Worm (Caenorhabditis elegans) whole organism, L3 larva: ENCODE results near the gene M02D8.7.

ENCODE experiments used
- ZK546.5 ChIP-seq: sonication (generic microtip); optimal IDR thresholded peaks from 2 replicates; lab custom pipeline; 2017; ENCODE audit warnings: missing biosample characterization, missing genetic modification characterization
- aly-2 ChIP-seq: fragments of 150-350 bp; optimal IDR thresholded peaks from 2 replicates; lab custom pipeline; 2014; ENCODE audit warnings: missing biosample characterization, missing genetic modification characterization
- ceh-16 ChIP-seq: sonication (generic microtip); optimal IDR thresholded peaks from 2 replicates; lab custom pipeline; 2017; ENCODE audit warnings: missing biosample characterization, missing genetic modification characterization
- ceh-28 ChIP-seq: fragments of 150-350 bp; optimal IDR thresholded peaks from 2 replicates; lab custom pipeline; 2014; ENCODE audit warnings: missing biosample characterization, missing genetic modification reagents, missing genetic modification characterization
- ceh-82 ChIP-seq: fragments of 150-350 bp; optimal IDR thresholded peaks from 2 replicates; lab custom pipeline; 2014; ENCODE audit warnings: missing biosample characterization, missing genetic modification characterization
- ceh-9 ChIP-seq: sonication (generic microtip); optimal IDR thresholded peaks from 2 replicates; lab custom pipeline; 2018; ENCODE audit warnings: missing biosample characterization, missing genetic modification characterization
- egl-27 ChIP-seq: sonication (generic microtip); optimal IDR thresholded peaks from 4 replicates; lab custom pipeline; 2017; ENCODE audit warnings: missing biosample characterization, missing genetic modification reagents, missing genetic modification characterization
- egl-5 ChIP-seq: fragments of 150-350 bp; optimal IDR thresholded peaks from 2 replicates; lab custom pipeline; 2017; ENCODE audit warnings: missing biosample characterization, missing genetic modification reagents, missing genetic modification characterization, inconsistent platforms
- elt-2 ChIP-seq: sonication (generic microtip); optimal IDR thresholded peaks from 2 replicates; lab custom pipeline; 2016; ENCODE audit warnings: missing genetic modification reagents, mild to moderate bottlenecking, missing genetic modification characterization, missing compliant biosample characterization
- elt-3 ChIP-seq, 3 experiments: fragments of 150-350 bp in 1 of 3; sonication (generic microtip) in 2 of 3; optimal IDR thresholded peaks; 2 replicates in 2 of 3; 4 replicates in 1 of 3; lab custom pipeline; 2014 to 2017; ENCODE audit warnings: missing biosample characterization in 3 of 3, missing genetic modification characterization in 3 of 3
- eor-1 ChIP-seq, 2 experiments: fragments of 150-350 bp; optimal IDR thresholded peaks; 2 replicates each; lab custom pipeline; 2014 to 2018; ENCODE audit warnings: missing biosample characterization in 2 of 2, missing genetic modification characterization in 2 of 2
- fkh-10 ChIP-seq: sonication (generic microtip); optimal IDR thresholded peaks from 2 replicates; lab custom pipeline; 2017; ENCODE audit warnings: missing biosample characterization, missing genetic modification reagents, missing genetic modification characterization
- fos-1 ChIP-seq: fragments of 150-350 bp; optimal IDR thresholded peaks from 2 replicates; lab custom pipeline; 2014; ENCODE audit warnings: missing biosample characterization, missing genetic modification characterization
- hmg-11 ChIP-seq: sonication (generic microtip); optimal IDR thresholded peaks from 2 replicates; lab custom pipeline; 2016; ENCODE audit warnings: missing genetic modification characterization, missing compliant biosample characterization
- lin-15B ChIP-seq: fragments of 150-350 bp; optimal IDR thresholded peaks from 2 replicates; lab custom pipeline; 2014; ENCODE audit warnings: missing biosample characterization, missing genetic modification characterization
- lin-39 ChIP-seq: fragments of 150-350 bp; optimal IDR thresholded peaks from 2 replicates; lab custom pipeline; 2018; ENCODE audit warnings: missing biosample characterization, missing genetic modification reagents, missing genetic modification characterization
- mdl-1 ChIP-seq: fragments of 150-350 bp; optimal IDR thresholded peaks from 2 replicates; lab custom pipeline; 2014; ENCODE audit warnings: missing biosample characterization, missing genetic modification characterization
- mml-1 ChIP-seq: fragments of 150-350 bp; sonication (generic microtip); optimal IDR thresholded peaks from 3 replicates; lab custom pipeline; 2014; ENCODE audit warnings: missing biosample characterization, missing genetic modification characterization
- nfya-1 ChIP-seq: sonication (generic microtip); optimal IDR thresholded peaks from 2 replicates; lab custom pipeline; 2017; ENCODE audit warnings: missing genetic modification characterization, mild to moderate bottlenecking, missing compliant biosample characterization, antibody characterized with exemption, moderate library complexity; ENCODE audit not compliant: insufficient read depth
- nhr-11 ChIP-seq: fragments of 150-350 bp; optimal IDR thresholded peaks from 2 replicates; lab custom pipeline; 2014; ENCODE audit warnings: missing biosample characterization, missing genetic modification characterization
- nhr-12 ChIP-seq: fragments of 150-350 bp; optimal IDR thresholded peaks from 2 replicates; lab custom pipeline; 2014; ENCODE audit warnings: missing biosample characterization, missing genetic modification characterization
- nhr-23 ChIP-seq: fragments of 150-350 bp; optimal IDR thresholded peaks from 2 replicates; lab custom pipeline; 2014; ENCODE audit warnings: missing biosample characterization, missing genetic modification reagents, missing genetic modification characterization
- nhr-237 ChIP-seq: fragments of 150-350 bp; optimal IDR thresholded peaks from 2 replicates; lab custom pipeline; 2014; ENCODE audit warnings: missing biosample characterization, missing genetic modification characterization
- nhr-43 ChIP-seq: sonication (generic microtip); optimal IDR thresholded peaks from 2 replicates; lab custom pipeline; 2016; ENCODE audit warnings: mild to moderate bottlenecking, missing genetic modification characterization, missing compliant biosample characterization; ENCODE audit not compliant: poor library complexity, severe bottlenecking
- nhr-77 ChIP-seq: fragments of 150-350 bp; optimal IDR thresholded peaks from 2 replicates; lab custom pipeline; 2014; ENCODE audit warnings: missing biosample characterization, missing genetic modification characterization
- pha-4 ChIP-seq: fragments of 150-350 bp; optimal IDR thresholded peaks from 2 replicates; lab custom pipeline; 2014; ENCODE audit warnings: missing biosample characterization, missing genetic modification reagents, missing genetic modification characterization
- pqm-1 ChIP-seq: fragments of 150-350 bp; optimal IDR thresholded peaks from 2 replicates; lab custom pipeline; 2017; ENCODE audit warnings: missing biosample characterization, missing genetic modification characterization, inconsistent platforms
- skn-1 ChIP-seq: fragments of 150-350 bp; optimal IDR thresholded peaks from 2 replicates; lab custom pipeline; 2014; ENCODE audit warnings: missing biosample characterization, missing genetic modification characterization
- snpc-4 ChIP-seq: fragments of 150-350 bp; optimal IDR thresholded peaks from 2 replicates; lab custom pipeline; 2014; ENCODE audit warnings: missing biosample characterization, missing genetic modification characterization
- unc-39 ChIP-seq: sonication (generic microtip); optimal IDR thresholded peaks from 4 replicates; lab custom pipeline; 2017; ENCODE audit warnings: missing biosample characterization, missing genetic modification characterization
- unc-62 ChIP-seq: fragments of 150-350 bp; sonication (generic microtip); optimal IDR thresholded peaks from 4 replicates; lab custom pipeline; 2014; ENCODE audit warnings: missing biosample characterization, missing genetic modification reagents, missing genetic modification characterization
- zag-1 ChIP-seq: fragments of 150-350 bp; optimal IDR thresholded peaks from 2 replicates; lab custom pipeline; 2014; ENCODE audit warnings: missing biosample characterization, missing genetic modification characterization
- ztf-11 ChIP-seq: fragments of 150-350 bp; optimal IDR thresholded peaks from 2 replicates; lab custom pipeline; 2014; ENCODE audit warnings: missing biosample characterization, missing genetic modification characterization
- ztf-4 ChIP-seq: fragments of 150-350 bp; optimal IDR thresholded peaks from 2 replicates; lab custom pipeline; 2014; ENCODE audit warnings: missing biosample characterization, missing genetic modification characterization

Gene M02D8.7

DNA sequence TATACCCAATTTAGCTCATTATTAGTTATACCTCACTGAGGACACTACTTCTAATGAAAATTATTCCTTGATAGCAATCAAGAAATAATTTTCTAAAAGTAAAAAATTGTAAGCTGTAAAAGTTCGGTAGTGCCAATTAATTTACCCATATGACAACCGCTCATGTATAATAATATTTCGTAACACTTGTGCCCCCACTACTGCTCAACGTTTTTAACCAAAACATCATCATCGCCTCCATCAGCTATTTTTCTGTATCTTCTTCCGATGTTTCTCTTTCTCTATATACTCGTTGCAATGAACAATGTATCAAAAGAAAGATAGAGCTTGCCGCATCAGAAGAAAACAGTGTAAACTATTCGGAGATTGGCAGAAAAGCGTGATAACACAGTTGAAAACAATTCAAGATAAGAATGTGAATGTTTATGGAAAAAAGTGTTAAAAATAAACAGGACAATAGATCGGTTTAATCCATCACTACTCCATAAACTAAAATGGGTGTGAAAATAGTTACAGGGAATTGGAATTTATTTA is 45.0 kb upstream of the M02D8.7 start:
- peak; percentile 22 for TF ChIP-seq nfya-1 (tag; lab: Kevin White, UChicago)
- no peak for TF ChIP-seq ztf-4 (tag; lab: Kevin White, UChicago)
- TF ChIP-seq elt-2 (tag; lab: Kevin White, UChicago), result peak; percentile 14
- TF ChIP-seq nhr-12 (tag; lab: Kevin White, UChicago), result no peak

DNA sequence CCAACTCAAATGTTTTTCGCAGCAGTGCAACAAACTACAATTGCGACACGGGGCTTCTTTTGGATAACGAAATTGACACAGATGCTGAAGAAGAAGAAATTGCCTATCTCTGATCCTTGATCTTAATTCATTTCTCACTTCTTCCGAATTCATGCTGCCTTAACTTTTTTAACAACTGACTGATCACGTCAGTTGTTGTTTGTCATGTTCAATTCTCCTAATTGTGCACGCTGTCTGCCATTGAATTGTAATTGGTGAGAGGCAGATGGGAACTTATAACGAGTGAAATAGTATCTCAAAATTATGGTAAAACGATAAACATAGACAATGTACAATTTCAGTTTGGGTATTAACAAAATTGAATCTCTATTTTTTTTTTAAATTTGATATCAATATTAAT is 43.9 kb upstream of the M02D8.7 start:
- TF ChIP-seq pqm-1, result no peak
- no peak for TF ChIP-seq egl-27 (tag; lab: Kevin White, UChicago)
- TF ChIP-seq egl-5 (tag; lab: Kevin White, UChicago), result peak; percentile 13
- TF ChIP-seq unc-39 (tag; lab: Kevin White, UChicago), result no peak
- TF ChIP-seq ceh-16, result no peak
- no peak for TF ChIP-seq pha-4 (tag; lab: Kevin White, UChicago)
- no peak for TF ChIP-seq lin-15B (tag; lab: Kevin White, UChicago)
- TF ChIP-seq fkh-10, result no peak
- TF ChIP-seq ztf-4 (tag; lab: Kevin White, UChicago), result no peak
- TF ChIP-seq nfya-1 (tag; lab: Kevin White, UChicago), result peak; percentile 3
- TF ChIP-seq nhr-11 (tag; lab: Kevin White, UChicago), result no peak

DNA sequence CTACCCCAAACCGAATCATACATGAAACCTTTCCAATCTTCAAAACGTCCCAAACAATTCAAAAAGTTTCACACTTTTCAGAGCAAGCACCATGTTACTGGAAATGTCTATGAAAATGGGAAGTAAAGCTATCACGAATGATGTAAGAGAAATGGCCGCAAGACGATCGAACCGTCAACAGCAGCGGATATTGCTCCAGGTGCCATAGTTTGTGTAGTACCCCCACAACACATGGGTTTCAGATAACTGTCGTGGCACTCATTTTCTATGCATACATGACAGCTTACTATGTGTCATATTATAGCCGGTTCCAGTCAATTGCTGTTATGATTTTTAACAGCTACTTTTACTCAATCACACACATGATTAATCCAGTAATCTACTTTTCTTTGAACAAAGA is 41.4 kb upstream of the M02D8.7 start, which contains the start of gene ZK721.3:
TSS of gene ZK721.3 (plus strand) at position 301 of the 400 bp plus-strand sequence.
- TF ChIP-seq snpc-4, result no peak
- TF ChIP-seq eor-1 (tag; optimal IDR thresholded peaks at IDR 0.05; lab: Kevin White, UChicago), result no peak
- TF ChIP-seq nhr-77 (tag; lab: Kevin White, UChicago), result no peak
- no peak for TF ChIP-seq unc-62 (GFP tag; lab: Kevin White, UChicago)
- TF ChIP-seq aly-2, result no peak
- TF ChIP-seq nhr-43, result no peak
- no peak for TF ChIP-seq lin-15B (tag; lab: Kevin White, UChicago)
- no peak for TF ChIP-seq zag-1 (tag; lab: Kevin White, UChicago)
- TF ChIP-seq ZK546.5 (tag; lab: Kevin White, UChicago), result no peak
- TF ChIP-seq ceh-9, result no peak
- TF ChIP-seq nhr-23 (tag; lab: Kevin White, UChicago), result no peak
- no peak for TF ChIP-seq ceh-82
- no peak for TF ChIP-seq lin-39
- no peak for TF ChIP-seq ztf-11 (tag; lab: Kevin White, UChicago)
- TF ChIP-seq egl-5 (tag; lab: Kevin White, UChicago), result no peak
- TF ChIP-seq ceh-28 (tag; lab: Kevin White, UChicago), result no peak
- TF ChIP-seq fos-1 (tag; lab: Kevin White, UChicago), result no peak
- TF ChIP-seq hmg-11 (tag; lab: Kevin White, UChicago), result no peak
- no peak for TF ChIP-seq ceh-16

DNA sequence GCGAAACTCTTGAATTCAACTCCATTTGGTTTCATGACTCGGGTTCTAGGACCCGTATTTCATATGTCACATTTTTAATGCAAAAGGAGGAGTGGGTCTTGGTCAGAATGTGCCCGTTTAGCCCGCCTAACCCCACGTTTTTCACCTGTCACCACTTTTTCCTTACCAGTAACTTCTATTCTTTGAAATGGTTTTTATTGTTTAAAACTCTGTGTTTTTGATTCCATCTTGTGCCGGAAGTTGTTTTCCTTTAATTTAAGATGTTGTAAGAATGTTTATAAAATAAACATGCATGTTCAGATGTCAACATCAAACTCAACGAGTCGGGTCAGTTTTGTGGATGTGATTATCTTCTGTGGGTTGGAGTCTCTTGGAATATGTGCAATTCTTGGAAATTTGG is 35.8 kb upstream of the M02D8.7 start, which contains the start of gene ZK721.4:
TSS of gene ZK721.4 (plus strand) at position 301 of the 400 bp plus-strand sequence.
- TF ChIP-seq elt-2 (tag; lab: Kevin White, UChicago), result no peak
- no peak for TF ChIP-seq ceh-28 (tag; lab: Kevin White, UChicago)
- no peak for TF ChIP-seq unc-39 (tag; lab: Kevin White, UChicago)
- no peak for TF ChIP-seq mml-1
- TF ChIP-seq skn-1 (tag; lab: Kevin White, UChicago), result no peak
- no peak for TF ChIP-seq elt-3 (tag; optimal IDR thresholded peaks at IDR 0.05; lab: Kevin White, UChicago)
- no peak for TF ChIP-seq nhr-12 (tag; lab: Kevin White, UChicago)
- no peak for TF ChIP-seq mdl-1 (tag; lab: Kevin White, UChicago)

DNA sequence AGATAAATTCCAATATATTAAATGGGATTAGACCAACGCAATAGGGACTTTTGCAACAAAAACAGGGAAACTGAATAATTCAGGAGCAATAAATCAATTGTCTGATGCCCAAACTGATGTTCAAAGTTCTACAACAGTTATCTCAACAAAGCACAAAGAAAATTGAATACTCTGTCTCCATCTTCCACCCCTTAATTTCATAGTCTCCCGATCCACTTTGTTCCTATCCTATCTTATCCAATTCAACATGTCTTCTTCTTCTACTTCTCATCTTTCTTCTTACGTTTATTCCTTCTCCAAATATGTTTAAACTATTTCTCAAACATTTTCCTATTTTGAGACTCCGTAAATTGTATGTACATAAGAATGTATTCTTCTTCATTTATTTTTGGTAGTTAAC is 27.5 kb upstream of the M02D8.7 start:
- TF ChIP-seq elt-2 (tag; lab: Kevin White, UChicago), result no peak
- TF ChIP-seq nhr-237 (tag; lab: Kevin White, UChicago), result no peak
- TF ChIP-seq lin-15B (tag; lab: Kevin White, UChicago), result no peak
